Worm (Caenorhabditis elegans) whole organism, mixed stage, embryonic: Measurements from ENCODE around the gene Y59A8B.24.
"Not testable (repeated sequence)": the region's sequence is repeated elsewhere in the genome, so short reads cannot be mapped to it uniquely, and the experiment has no call there.

Experiments
- nhr-76 ChIP-seq: sonication (generic microtip); optimal IDR thresholded peaks from 2 replicates; lab custom pipeline; 2017; ENCODE audit warnings: missing biosample characterization, missing genetic modification characterization
- ztf-11 ChIP-seq: fragments of 150-350 bp; optimal IDR thresholded peaks from 2 replicates; lab custom pipeline; 2014; ENCODE audit warnings: missing biosample characterization, missing genetic modification characterization

DNA sequence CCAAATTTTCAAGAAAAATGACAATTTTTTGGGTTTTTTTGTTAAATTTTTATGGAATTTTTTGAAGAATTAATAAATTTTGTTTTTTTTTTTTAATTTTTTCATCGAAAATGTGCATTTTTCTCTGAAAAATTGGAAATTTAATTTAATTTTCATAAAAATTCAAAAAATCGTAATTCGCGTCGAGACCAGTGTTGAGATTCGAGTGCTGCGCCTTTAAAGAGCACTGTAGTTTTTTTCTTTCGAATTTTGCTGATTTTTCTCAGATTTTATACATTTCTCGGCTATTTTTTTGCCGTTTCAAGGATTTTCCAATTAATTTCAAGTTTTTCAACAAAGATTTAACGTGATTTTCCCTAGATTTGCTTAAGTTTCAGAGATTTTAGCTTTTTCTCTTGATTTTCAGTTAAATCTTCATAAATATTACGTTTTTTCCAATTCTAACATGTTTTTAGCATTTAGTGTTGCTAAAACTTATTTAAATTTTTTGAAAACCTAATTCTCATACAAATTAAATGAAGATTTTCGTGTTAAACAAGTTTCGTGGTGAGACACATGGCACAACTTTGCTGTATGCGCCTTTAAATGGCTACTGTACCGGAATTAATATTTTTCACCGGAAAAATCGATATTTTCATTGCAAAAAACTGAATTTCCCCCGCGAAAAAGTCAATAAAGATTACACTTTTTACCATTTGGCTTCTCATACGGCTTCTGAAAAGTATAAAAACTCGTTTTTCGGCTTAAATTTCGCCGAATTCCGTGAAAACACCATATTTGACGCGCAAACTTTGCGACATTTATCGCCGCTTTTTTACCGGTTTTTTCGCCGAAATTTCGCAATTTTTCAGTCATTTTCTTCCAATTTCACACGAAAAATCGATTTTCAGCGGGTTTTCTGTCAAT is 27.4 kb upstream of the Y59A8B.24 start, which contains the start of gene usp-50:
- TF ChIP-seq ztf-11, nhr-76 (tag; lab: Kevin White, UChicago): not testable (repeated sequence)
